Worm (Caenorhabditis elegans) whole organism, dauer: Measurements from ENCODE around the gene sdz-31.

Source experiments
- unc-62 ChIP-seq: sonication (generic microtip); optimal IDR thresholded peaks from 2 replicates; lab custom pipeline; 2017; ENCODE audit warnings: missing biosample characterization, missing genetic modification reagents, missing genetic modification characterization

Gene sdz-31

ce11 chrV:9879867-9880266 lies at the start of gene sdz-31:
Gene sdz-31 (plus strand): TSS chrV:9880167.
- no peak for TF ChIP-seq unc-62 (GFP tag; lab: Kevin White, UChicago)

ce11 chrV:9833900-9834299 lies 46.1 kb upstream of the sdz-31 start, which contains the start of gene sru-40:
Gene sru-40 (minus strand): TSS chrV:9834000.
- TF ChIP-seq unc-62 (GFP tag; lab: Kevin White, UChicago), result no peak

- TF ChIP-seq unc-62 (GFP tag; lab: Kevin White, UChicago), result no peak
Observed at ce11 chrV:9835945-9836344, 44.0 kb upstream of the sdz-31 start, which contains the start of gene sru-38. Gene sru-38 (minus strand): TSS chrV:9836045.

- no peak for TF ChIP-seq unc-62 (GFP tag; lab: Kevin White, UChicago)
Observed at ce11 chrV:9837679-9838078, 42.3 kb upstream of the sdz-31 start, which contains the start of gene srsx-21. Gene srsx-21 (plus strand): TSS chrV:9837979.

ce11 chrV:9841376-9841775 lies 38.6 kb upstream of the sdz-31 start, which contains the start of gene sru-36:
Gene sru-36 (plus strand): TSS chrV:9841676.
- no peak for TF ChIP-seq unc-62 (GFP tag; lab: Kevin White, UChicago)

ce11 chrV:9843376-9843916 lies 36.5 kb upstream of the sdz-31 start, which contains the start of gene sru-8:
Gene sru-8 (plus strand): TSS chrV:9843866.
- TF ChIP-seq unc-62 (GFP tag; lab: Kevin White, UChicago), result no peak

- no peak for TF ChIP-seq unc-62 (GFP tag; lab: Kevin White, UChicago)
Observed at ce11 chrV:9848576-9848975, 31.4 kb upstream of the sdz-31 start.

ce11 chrV:9853801-9854200 lies 26.2 kb upstream of the sdz-31 start:
- no peak for TF ChIP-seq unc-62 (GFP tag; lab: Kevin White, UChicago)

ce11 chrV:9855920-9856852 lies 23.8 kb upstream of the sdz-31 start:
- no peak for TF ChIP-seq unc-62 (GFP tag; lab: Kevin White, UChicago)

- no peak for TF ChIP-seq unc-62 (GFP tag; lab: Kevin White, UChicago)
Observed at ce11 chrV:9856978-9857377, 23.0 kb upstream of the sdz-31 start.

- TF ChIP-seq unc-62 (GFP tag; lab: Kevin White, UChicago), result no peak
Observed at ce11 chrV:9859863-9860262, 20.1 kb upstream of the sdz-31 start, which contains the start of gene lsy-12. Gene lsy-12 (minus strand): TSS chrV:9859963.

- TF ChIP-seq unc-62 (GFP tag; lab: Kevin White, UChicago), result no peak
Observed at ce11 chrV:9860337-9860736, 19.6 kb upstream of the sdz-31 start.

- no peak for TF ChIP-seq unc-62 (GFP tag; lab: Kevin White, UChicago)
Observed at ce11 chrV:9868311-9868710, 11.7 kb upstream of the sdz-31 start, which contains the start of gene srab-17. Gene srab-17 (minus strand): TSS chrV:9868411.

- TF ChIP-seq unc-62 (GFP tag; lab: Kevin White, UChicago), result no peak
Observed at ce11 chrV:9871339-9871738, 8.6 kb upstream of the sdz-31 start, which contains the start of gene srab-18. Gene srab-18 (minus strand): TSS chrV:9871439.

- TF ChIP-seq unc-62 (GFP tag; lab: Kevin White, UChicago), result no peak
Observed at ce11 chrV:9879404-9879803, 563 bp upstream of the sdz-31 start, which contains the start of gene srab-26. Gene srab-26 (minus strand): TSS chrV:9879504.

ce11 chrV:9885918-9886488 lies 6.0 kb downstream of the sdz-31 start, which contains the start of gene clp-9:
Gene clp-9 (minus strand): TSS chrV:9885968.
- no peak for TF ChIP-seq unc-62 (GFP tag; lab: Kevin White, UChicago)
